Worm (Caenorhabditis elegans) whole organism, mixed stage, embryonic: ENCODE results near the gene irld-55.

Source experiments
- M03D4.4 ChIP-seq: sonication (generic microtip); optimal IDR thresholded peaks from 2 replicates; lab custom pipeline; 2017; ENCODE audit warnings: mild to moderate bottlenecking, missing genetic modification characterization, missing compliant biosample characterization
- bed-3 ChIP-seq: fragments of 200-800 bp; sonication (Bioruptor generic); optimal IDR thresholded peaks from 3 replicates; lab custom pipeline; 2018; ENCODE audit warnings: mild to moderate bottlenecking, missing genetic modification characterization, moderate library complexity, missing compliant biosample characterization
- ceh-39 ChIP-seq: fragments of 150-350 bp; optimal IDR thresholded peaks from 2 replicates; lab custom pipeline; 2014; ENCODE audit warnings: missing biosample characterization, missing genetic modification characterization
- ceh-43 ChIP-seq: fragments of 200-800 bp; sonication (Bioruptor generic); optimal IDR thresholded peaks from 2 replicates; lab custom pipeline; 2018; ENCODE audit warnings: mild to moderate bottlenecking, missing genetic modification characterization, moderate library complexity, missing compliant biosample characterization
- ceh-83 ChIP-seq: fragments of 200-800 bp; sonication (Bioruptor generic); optimal IDR thresholded peaks from 2 replicates; lab custom pipeline; 2018; ENCODE audit warnings: mild to moderate bottlenecking, missing genetic modification characterization, missing compliant biosample characterization
- cnd-1 ChIP-seq: fragments of 200-800 bp; sonication (Bioruptor generic); optimal IDR thresholded peaks from 2 replicates; lab custom pipeline; 2018; ENCODE audit warnings: mild to moderate bottlenecking, missing genetic modification characterization, missing compliant biosample characterization
- elt-1 ChIP-seq: sonication (generic microtip); optimal IDR thresholded peaks from 2 replicates; lab custom pipeline; 2017; ENCODE audit warnings: missing genetic modification characterization, mild to moderate bottlenecking, missing compliant biosample characterization, antibody characterized with exemption, moderate library complexity, borderline replicate concordance; ENCODE audit not compliant: insufficient read depth
- elt-3 ChIP-seq: fragments of 150-350 bp; optimal IDR thresholded peaks from 2 replicates; lab custom pipeline; 2014; ENCODE audit warnings: missing biosample characterization, missing genetic modification characterization
- flh-1 ChIP-seq: fragments of 200-800 bp; sonication (Bioruptor generic); optimal IDR thresholded peaks from 2 replicates; lab custom pipeline; 2018; ENCODE audit warnings: mild to moderate bottlenecking, missing genetic modification characterization, moderate library complexity, missing compliant biosample characterization
- ham-2 ChIP-seq: fragments of 200-800 bp; sonication (Bioruptor generic); optimal IDR thresholded peaks from 2 replicates; lab custom pipeline; 2018; ENCODE audit warnings: mild to moderate bottlenecking, missing genetic modification characterization, missing compliant biosample characterization
- lin-13 ChIP-seq: fragments of 150-350 bp; optimal IDR thresholded peaks from 2 replicates; lab custom pipeline; 2014; ENCODE audit warnings: missing biosample characterization, missing genetic modification characterization
- lsy-2 ChIP-seq: fragments of 150-350 bp; optimal IDR thresholded peaks from 2 replicates; lab custom pipeline; 2014; ENCODE audit warnings: missing biosample characterization, missing genetic modification characterization
- mab-5 ChIP-seq: fragments of 150-350 bp; optimal IDR thresholded peaks from 2 replicates; lab custom pipeline; 2014; ENCODE audit warnings: missing biosample characterization, missing genetic modification characterization
- mep-1 ChIP-seq: fragments of 150-350 bp; optimal IDR thresholded peaks from 2 replicates; lab custom pipeline; 2017; ENCODE audit warnings: missing biosample characterization, missing genetic modification reagents, missing genetic modification characterization, inconsistent platforms
- nhr-12 ChIP-seq: fragments of 150-350 bp; optimal IDR thresholded peaks from 2 replicates; lab custom pipeline; 2014; ENCODE audit warnings: missing biosample characterization, missing genetic modification characterization
- nhr-2 ChIP-seq: fragments of 150-350 bp; optimal IDR thresholded peaks from 2 replicates; lab custom pipeline; 2014; ENCODE audit warnings: missing biosample characterization, missing genetic modification characterization
- nhr-237 ChIP-seq: fragments of 150-350 bp; optimal IDR thresholded peaks from 2 replicates; lab custom pipeline; 2014; ENCODE audit warnings: missing biosample characterization, missing genetic modification characterization
- nhr-28 ChIP-seq: fragments of 150-350 bp; optimal IDR thresholded peaks from 2 replicates; lab custom pipeline; 2014; ENCODE audit warnings: missing biosample characterization, missing genetic modification characterization
- nhr-76 ChIP-seq: sonication (generic microtip); optimal IDR thresholded peaks from 2 replicates; lab custom pipeline; 2017; ENCODE audit warnings: missing biosample characterization, missing genetic modification characterization
- pha-4 ChIP-seq: fragments of 150-350 bp; optimal IDR thresholded peaks from 2 replicates; lab custom pipeline; 2018; ENCODE audit warnings: missing biosample characterization, missing genetic modification reagents, missing genetic modification characterization
- sem-2 ChIP-seq: fragments of 200-800 bp; sonication (Bioruptor generic); optimal IDR thresholded peaks from 2 replicates; lab custom pipeline; 2018; ENCODE audit warnings: mild to moderate bottlenecking, missing genetic modification characterization, missing compliant biosample characterization
- snpc-4 ChIP-seq: fragments of 150-350 bp; optimal IDR thresholded peaks from 2 replicates; lab custom pipeline; 2014; ENCODE audit warnings: missing biosample characterization, missing genetic modification characterization
- sptf-1 ChIP-seq: sonication (generic microtip); optimal IDR thresholded peaks from 2 replicates; lab custom pipeline; 2017; ENCODE audit warnings: mild to moderate bottlenecking, missing genetic modification characterization, moderate library complexity, missing compliant biosample characterization
- tbx-8 ChIP-seq: fragments of 200-800 bp; sonication (Bioruptor generic); optimal IDR thresholded peaks from 2 replicates; lab custom pipeline; 2018; ENCODE audit warnings: mild to moderate bottlenecking, missing genetic modification characterization, moderate library complexity, missing compliant biosample characterization
- unc-39 ChIP-seq: fragments of 150-350 bp; optimal IDR thresholded peaks from 2 replicates; lab custom pipeline; 2014; ENCODE audit warnings: missing biosample characterization, missing genetic modification characterization
- unc-62 ChIP-seq: fragments of 150-350 bp; optimal IDR thresholded peaks from 2 replicates; lab custom pipeline; 2014; ENCODE audit warnings: missing biosample characterization, missing genetic modification reagents, missing genetic modification characterization
- zip-8 ChIP-seq: fragments of 150-350 bp; optimal IDR thresholded peaks from 2 replicates; lab custom pipeline; 2014; ENCODE audit warnings: missing biosample characterization, missing genetic modification characterization
- ztf-11 ChIP-seq: fragments of 150-350 bp; optimal IDR thresholded peaks from 2 replicates; lab custom pipeline; 2014; ENCODE audit warnings: missing biosample characterization, missing genetic modification characterization

irld-55 gene

ce11 chrIV:14046777-14047176 lies 26.8 kb downstream of the irld-55 start:
- TF ChIP-seq mab-5 (tag; lab: Kevin White, UChicago) = no peak
- TF ChIP-seq ham-2 (GFP tag; lab: Kevin White, UChicago) = peak; percentile 51
- peak; percentile 7 for TF ChIP-seq lin-13 (tag; lab: Kevin White, UChicago)
- TF ChIP-seq snpc-4 = no peak

- TF ChIP-seq elt-3 (peak; percentile 31), bed-3 (no peak), lin-13 (tag; lab: Kevin White, UChicago) (no peak), snpc-4 (no peak), nhr-28 (tag; lab: Kevin White, UChicago) (no peak), ztf-11 (tag; lab: Kevin White, UChicago) (no peak), ceh-39 (tag; lab: Kevin White, UChicago) (no peak)
Observed at ce11 chrIV:14050442-14050841, 30.4 kb downstream of the irld-55 start.

- TF ChIP-seq nhr-2 (tag; lab: Kevin White, UChicago) (no peak), tbx-8 (no peak), pha-4 (tag; lab: Kevin White, UChicago) (no peak), nhr-12 (no peak), lin-13 (tag; lab: Kevin White, UChicago) (no peak), unc-39 (tag; lab: Kevin White, UChicago) (no peak)
Observed at ce11 chrIV:14050900-14051299, 30.9 kb downstream of the irld-55 start, which contains the start of gene semo-1. semo-1 (plus strand) TSS chrIV:14051200.

- no peak for TF ChIP-seq ceh-39 (tag; lab: Kevin White, UChicago)
- no peak for TF ChIP-seq nhr-76
- TF ChIP-seq ceh-83 = no peak
- TF ChIP-seq sptf-1 = no peak
- no peak for TF ChIP-seq mep-1
- TF ChIP-seq nhr-12 = no peak
- TF ChIP-seq M03D4.4 = no peak
- TF ChIP-seq flh-1 (GFP tag; lab: Kevin White, UChicago) = no peak
- no peak for TF ChIP-seq elt-3
- TF ChIP-seq nhr-28 (tag; lab: Kevin White, UChicago) = no peak
- no peak for TF ChIP-seq ztf-11 (tag; lab: Kevin White, UChicago)
- no peak for TF ChIP-seq nhr-2 (tag; lab: Kevin White, UChicago)
- no peak for TF ChIP-seq sem-2 (GFP tag; lab: Kevin White, UChicago)
- TF ChIP-seq lsy-2 (tag; lab: Kevin White, UChicago) = no peak
- TF ChIP-seq pha-4 (tag; lab: Kevin White, UChicago) = no peak
- TF ChIP-seq bed-3 = no peak
- no peak for TF ChIP-seq cnd-1
- TF ChIP-seq zip-8 (tag; lab: Kevin White, UChicago) = no peak
- no peak for TF ChIP-seq elt-1 (tag; lab: Kevin White, UChicago)
- TF ChIP-seq, all 35 proteins: peak for 0
Observed at ce11 chrIV:14060612-14061011, 40.6 kb downstream of the irld-55 start, which contains the start of gene Y37A1B.4. Y37A1B.4 (minus strand) TSS chrIV:14060712.

- TF ChIP-seq nhr-237 (tag; lab: Kevin White, UChicago) = no peak
- no peak for TF ChIP-seq ceh-43 (GFP tag; lab: Kevin White, UChicago)
- no peak for TF ChIP-seq mep-1
- no peak for TF ChIP-seq sem-2 (GFP tag; lab: Kevin White, UChicago)
- TF ChIP-seq ceh-83 = no peak
- TF ChIP-seq ceh-39 (tag; lab: Kevin White, UChicago) = no peak
- no peak for TF ChIP-seq elt-3
- no peak for TF ChIP-seq ham-2 (GFP tag; lab: Kevin White, UChicago)
- no peak for TF ChIP-seq nhr-12
- TF ChIP-seq flh-1 (GFP tag; lab: Kevin White, UChicago) = no peak
- no peak for TF ChIP-seq cnd-1
- TF ChIP-seq, all 35 proteins: peak for 0
Observed at ce11 chrIV:14066403-14066802, 46.4 kb downstream of the irld-55 start.

- TF ChIP-seq unc-62 = no peak
- no peak for TF ChIP-seq zip-8 (tag; lab: Kevin White, UChicago)
- TF ChIP-seq ceh-83 = no peak
- no peak for TF ChIP-seq unc-39 (tag; lab: Kevin White, UChicago)
- no peak for TF ChIP-seq lin-13 (tag; lab: Kevin White, UChicago)
- no peak for TF ChIP-seq mab-5 (tag; lab: Kevin White, UChicago)
- no peak for TF ChIP-seq bed-3
Observed at ce11 chrIV:14069760-14070159, 49.8 kb downstream of the irld-55 start, which contains the start of gene lst-4. lst-4 (minus strand) TSS chrIV:14069860.
